Worm (Caenorhabditis elegans) whole organism, L3 larva: Measurements from ENCODE around the gene K01A6.6.
A peak's percentile ranks its signal among the peaks of the same experiment; 100 is the strongest.

Experiments
- R02D3.7 ChIP-seq: fragments of 150-350 bp; optimal IDR thresholded peaks from 2 replicates; lab custom pipeline; 2014; ENCODE audit warnings: missing biosample characterization, missing genetic modification characterization
- aly-2 ChIP-seq: fragments of 150-350 bp; optimal IDR thresholded peaks from 2 replicates; lab custom pipeline; 2014; ENCODE audit warnings: missing biosample characterization, missing genetic modification characterization
- ceh-16 ChIP-seq: sonication (generic microtip); optimal IDR thresholded peaks from 2 replicates; lab custom pipeline; 2017; ENCODE audit warnings: missing biosample characterization, missing genetic modification characterization
- ceh-82 ChIP-seq: fragments of 150-350 bp; optimal IDR thresholded peaks from 2 replicates; lab custom pipeline; 2014; ENCODE audit warnings: missing biosample characterization, missing genetic modification characterization
- ceh-9 ChIP-seq: sonication (generic microtip); optimal IDR thresholded peaks from 2 replicates; lab custom pipeline; 2018; ENCODE audit warnings: missing biosample characterization, missing genetic modification characterization
- egl-27 ChIP-seq: sonication (generic microtip); optimal IDR thresholded peaks from 4 replicates; lab custom pipeline; 2017; ENCODE audit warnings: missing biosample characterization, missing genetic modification reagents, missing genetic modification characterization
- egl-5 ChIP-seq: fragments of 150-350 bp; optimal IDR thresholded peaks from 2 replicates; lab custom pipeline; 2017; ENCODE audit warnings: missing biosample characterization, missing genetic modification reagents, missing genetic modification characterization, inconsistent platforms
- elt-1 ChIP-seq: fragments of 150-350 bp; optimal IDR thresholded peaks from 2 replicates; lab custom pipeline; 2014; ENCODE audit warnings: missing biosample characterization, missing genetic modification characterization
- elt-2 ChIP-seq: sonication (generic microtip); optimal IDR thresholded peaks from 2 replicates; lab custom pipeline; 2016; ENCODE audit warnings: missing genetic modification reagents, mild to moderate bottlenecking, missing genetic modification characterization, missing compliant biosample characterization
- elt-3 ChIP-seq, 3 experiments: fragments of 150-350 bp in 1 of 3; sonication (generic microtip) in 2 of 3; optimal IDR thresholded peaks; 2 replicates in 2 of 3; 4 replicates in 1 of 3; lab custom pipeline; 2014 to 2017; ENCODE audit warnings: missing biosample characterization in 3 of 3, missing genetic modification characterization in 3 of 3
- eor-1 ChIP-seq, 2 experiments: fragments of 150-350 bp; optimal IDR thresholded peaks; 2 replicates each; lab custom pipeline; 2014 to 2018; ENCODE audit warnings: missing biosample characterization in 2 of 2, missing genetic modification characterization in 2 of 2
- fkh-10 ChIP-seq: sonication (generic microtip); optimal IDR thresholded peaks from 2 replicates; lab custom pipeline; 2017; ENCODE audit warnings: missing biosample characterization, missing genetic modification reagents, missing genetic modification characterization
- fkh-2 ChIP-seq: fragments of 150-350 bp; optimal IDR thresholded peaks from 2 replicates; lab custom pipeline; 2014; ENCODE audit warnings: missing biosample characterization, missing genetic modification reagents, missing genetic modification characterization
- hmg-11 ChIP-seq: sonication (generic microtip); optimal IDR thresholded peaks from 2 replicates; lab custom pipeline; 2016; ENCODE audit warnings: missing genetic modification characterization, missing compliant biosample characterization
- lin-15B ChIP-seq: fragments of 150-350 bp; optimal IDR thresholded peaks from 2 replicates; lab custom pipeline; 2014; ENCODE audit warnings: missing biosample characterization, missing genetic modification characterization
- lin-39 ChIP-seq: fragments of 150-350 bp; optimal IDR thresholded peaks from 2 replicates; lab custom pipeline; 2018; ENCODE audit warnings: missing biosample characterization, missing genetic modification reagents, missing genetic modification characterization
- mdl-1 ChIP-seq: fragments of 150-350 bp; optimal IDR thresholded peaks from 2 replicates; lab custom pipeline; 2014; ENCODE audit warnings: missing biosample characterization, missing genetic modification characterization
- mml-1 ChIP-seq: fragments of 150-350 bp; sonication (generic microtip); optimal IDR thresholded peaks from 3 replicates; lab custom pipeline; 2014; ENCODE audit warnings: missing biosample characterization, missing genetic modification characterization
- nfya-1 ChIP-seq: sonication (generic microtip); optimal IDR thresholded peaks from 2 replicates; lab custom pipeline; 2017; ENCODE audit warnings: missing genetic modification characterization, mild to moderate bottlenecking, missing compliant biosample characterization, antibody characterized with exemption, moderate library complexity; ENCODE audit not compliant: insufficient read depth
- nhr-12 ChIP-seq: fragments of 150-350 bp; optimal IDR thresholded peaks from 2 replicates; lab custom pipeline; 2014; ENCODE audit warnings: missing biosample characterization, missing genetic modification characterization
- nhr-23 ChIP-seq: fragments of 150-350 bp; optimal IDR thresholded peaks from 2 replicates; lab custom pipeline; 2014; ENCODE audit warnings: missing biosample characterization, missing genetic modification reagents, missing genetic modification characterization
- nhr-25 ChIP-seq: sonication (generic microtip); optimal IDR thresholded peaks from 2 replicates; lab custom pipeline; 2017; ENCODE audit warnings: missing biosample characterization, missing genetic modification characterization
- nhr-28 ChIP-seq: fragments of 150-350 bp; optimal IDR thresholded peaks from 2 replicates; lab custom pipeline; 2014; ENCODE audit warnings: missing biosample characterization, missing genetic modification characterization
- nhr-43 ChIP-seq: sonication (generic microtip); optimal IDR thresholded peaks from 2 replicates; lab custom pipeline; 2016; ENCODE audit warnings: mild to moderate bottlenecking, missing genetic modification characterization, missing compliant biosample characterization; ENCODE audit not compliant: poor library complexity, severe bottlenecking
- nhr-77 ChIP-seq: fragments of 150-350 bp; optimal IDR thresholded peaks from 2 replicates; lab custom pipeline; 2014; ENCODE audit warnings: missing biosample characterization, missing genetic modification characterization
- pha-4 ChIP-seq: fragments of 150-350 bp; optimal IDR thresholded peaks from 2 replicates; lab custom pipeline; 2014; ENCODE audit warnings: missing biosample characterization, missing genetic modification reagents, missing genetic modification characterization
- pqm-1 ChIP-seq: fragments of 150-350 bp; optimal IDR thresholded peaks from 2 replicates; lab custom pipeline; 2017; ENCODE audit warnings: missing biosample characterization, missing genetic modification characterization, inconsistent platforms
- sea-2 ChIP-seq: fragments of 150-350 bp; sonication (generic microtip); optimal IDR thresholded peaks from 4 replicates; lab custom pipeline; 2014; ENCODE audit warnings: missing biosample characterization, missing genetic modification reagents, missing genetic modification characterization
- skn-1 ChIP-seq: fragments of 150-350 bp; optimal IDR thresholded peaks from 2 replicates; lab custom pipeline; 2014; ENCODE audit warnings: missing biosample characterization, missing genetic modification characterization
- unc-62 ChIP-seq: fragments of 150-350 bp; sonication (generic microtip); optimal IDR thresholded peaks from 4 replicates; lab custom pipeline; 2014; ENCODE audit warnings: missing biosample characterization, missing genetic modification reagents, missing genetic modification characterization
- ztf-11 ChIP-seq: fragments of 150-350 bp; optimal IDR thresholded peaks from 2 replicates; lab custom pipeline; 2014; ENCODE audit warnings: missing biosample characterization, missing genetic modification characterization

Gene K01A6.6

ce11 chrIV:11717094-11717876 is 17.8 kb upstream of the K01A6.6 start:
- TF ChIP-seq nhr-12 (tag; lab: Kevin White, UChicago) (no peak), hmg-11 (tag; lab: Kevin White, UChicago) (peak; percentile 19), fkh-10 (GFP tag; lab: Kevin White, UChicago) (peak; percentile 18), nhr-25 (tag; lab: Kevin White, UChicago) (peak; percentile 20)

ce11 chrIV:11718653-11719052 is 16.5 kb upstream of the K01A6.6 start:
- TF ChIP-seq fkh-10 (GFP tag; lab: Kevin White, UChicago): no peak
- TF ChIP-seq nhr-25 (tag; lab: Kevin White, UChicago): peak; percentile 8

- TF ChIP-seq unc-62 (GFP tag; lab: Kevin White, UChicago) (no peak), aly-2 (tag; lab: Kevin White, UChicago) (no peak), mdl-1 (tag; lab: Kevin White, UChicago) (no peak), mml-1 (tag; lab: Kevin White, UChicago) (no peak), pqm-1 (tag; lab: Kevin White, UChicago) (peak; percentile 16), elt-2 (tag; lab: Kevin White, UChicago) (peak; percentile 65), egl-27 (no peak), pha-4 (tag; lab: Kevin White, UChicago) (peak; percentile 2)
Observed at ce11 chrIV:11721878-11722277, 13.2 kb upstream of the K01A6.6 start.

ce11 chrIV:11723255-11723654 is 11.9 kb upstream of the K01A6.6 start:
- TF ChIP-seq unc-62 (GFP tag; lab: Kevin White, UChicago) (no peak), ceh-16 (no peak), egl-5 (tag; lab: Kevin White, UChicago) (no peak), nhr-28 (tag; lab: Kevin White, UChicago) (no peak), lin-39 (tag; lab: Kevin White, UChicago) (no peak), eor-1 (tag; optimal IDR thresholded peaks at IDR 0.05; lab: Kevin White, UChicago) (no peak), elt-1 (tag; lab: Kevin White, UChicago) (no peak), ztf-11 (no peak), nhr-25 (tag; lab: Kevin White, UChicago) (no peak), nhr-43 (tag; lab: Kevin White, UChicago) (no peak), skn-1 (tag; lab: Kevin White, UChicago) (no peak), nhr-23 (tag; lab: Kevin White, UChicago) (no peak), R02D3.7 (tag; lab: Kevin White, UChicago) (no peak), elt-3 (tag; optimal IDR thresholded peaks at IDR 0.05; lab: Kevin White, UChicago) (no peak), ceh-82 (tag; lab: Kevin White, UChicago) (no peak), sea-2 (GFP tag; lab: Kevin White, UChicago) (no peak), aly-2 (tag; lab: Kevin White, UChicago) (no peak), nfya-1 (tag; lab: Kevin White, UChicago) (no peak), ceh-9 (tag; lab: Kevin White, UChicago) (no peak), lin-15B (tag; lab: Kevin White, UChicago) (no peak)

ce11 chrIV:11737269-11737668 is 2.1 kb downstream of the K01A6.6 start, which contains the start of gene K01A6.8:
Gene K01A6.8 (minus strand): TSS chrIV:11737369.
- TF ChIP-seq lin-39 (tag; lab: Kevin White, UChicago): no peak
- TF ChIP-seq nhr-77 (tag; lab: Kevin White, UChicago): no peak
- no peak for TF ChIP-seq nhr-23 (tag; lab: Kevin White, UChicago)
- TF ChIP-seq ztf-11: no peak
- TF ChIP-seq fkh-2: no peak
- TF ChIP-seq pha-4 (tag; lab: Kevin White, UChicago): no peak
- no peak for TF ChIP-seq mdl-1 (tag; lab: Kevin White, UChicago)
- no peak for TF ChIP-seq nhr-25 (tag; lab: Kevin White, UChicago)
- no peak for TF ChIP-seq mml-1 (tag; lab: Kevin White, UChicago)
- no peak for TF ChIP-seq hmg-11 (tag; lab: Kevin White, UChicago)
- no peak for TF ChIP-seq nfya-1 (tag; lab: Kevin White, UChicago)
- no peak for TF ChIP-seq nhr-28 (tag; lab: Kevin White, UChicago)
- TF ChIP-seq unc-62 (GFP tag; lab: Kevin White, UChicago): no peak
- TF ChIP-seq, all 47 proteins: peak for 0
